Fruit fly (Drosophila melanogaster) whole organism, pupa: Measurements from ENCODE around the gene TBC1D23.
A peak's percentile ranks its signal among the peaks of the same experiment; 100 is the strongest.

Experiments used
- CG10348 ChIP-seq: fragments of 200-800 bp; sonication (Bioruptor generic); IDR thresholded peaks from 2 replicates; pipeline ENCODE4 v1.3.6; 2022; ENCODE audit warnings: missing biosample characterization, missing genetic modification characterization
- CG12605 ChIP-seq: fragments of 200-800 bp; sonication (Bioruptor generic); IDR thresholded peaks from 2 replicates; pipeline ENCODE4 v1.3.6; 2022; ENCODE audit warnings: missing biosample characterization, missing genetic modification characterization
- CG14655 ChIP-seq: fragments of 200-800 bp; sonication (Bioruptor generic); optimal IDR thresholded peaks from 3 replicates; lab custom pipeline; 2017; ENCODE audit warnings: mild to moderate bottlenecking, missing biosample characterization, missing genetic modification reagents, missing genetic modification characterization
- CG15710 ChIP-seq: fragments of 200-800 bp; sonication (Bioruptor generic); optimal IDR thresholded peaks from 2 replicates; lab custom pipeline; 2018; ENCODE audit warnings: missing biosample characterization, mild to moderate bottlenecking, missing genetic modification characterization, moderate library complexity
- CG34367 ChIP-seq: fragments of 200-800 bp; sonication (Bioruptor generic); optimal IDR thresholded peaks from 2 replicates; lab custom pipeline; 2018; ENCODE audit warnings: missing biosample characterization, mild to moderate bottlenecking, missing genetic modification characterization
- CG8159 ChIP-seq: fragments of 200-800 bp; sonication (Bioruptor generic); optimal IDR thresholded peaks from 3 replicates; lab custom pipeline; 2018; ENCODE audit warnings: missing biosample characterization, mild to moderate bottlenecking, missing genetic modification characterization, moderate library complexity
- CG8301 ChIP-seq: fragments of 200-800 bp; sonication (Bioruptor generic); optimal IDR thresholded peaks from 2 replicates; lab custom pipeline; 2018; ENCODE audit warnings: missing biosample characterization, mild to moderate bottlenecking, missing genetic modification characterization
- D1 ChIP-seq: fragments of 200-800 bp; sonication (Bioruptor generic); optimal IDR thresholded peaks from 2 replicates; lab custom pipeline; 2018; ENCODE audit warnings: missing biosample characterization, mild to moderate bottlenecking, missing genetic modification characterization, moderate library complexity
- EcR ChIP-seq: fragments of 200-800 bp; sonication (Bioruptor generic); optimal IDR thresholded peaks from 3 replicates; lab custom pipeline; 2019; ENCODE audit warnings: missing biosample characterization, missing genetic modification characterization, mild to moderate bottlenecking, moderate library complexity, missing genetic modification reagents
- Ets98B ChIP-seq: fragments of 200-800 bp; sonication (Bioruptor generic); IDR thresholded peaks from 2 replicates; pipeline ENCODE4 v1.3.6; 2022; ENCODE audit warnings: missing biosample characterization, missing genetic modification characterization

dm6 chr2L:1125437-1125836 lies 3.7 kb upstream of the TBC1D23 start:
- TF ChIP-seq CG8159 = no peak
- no peak for TF ChIP-seq CG10348 (GFP tag; lab: Robert Waterston, UW)
- no peak for TF ChIP-seq CG14655 (GFP tag; lab: Kevin White, UChicago)
- TF ChIP-seq CG12605 (GFP tag; lab: Robert Waterston, UW) = 0 out of 2 replicates have a peak, but pooled peaks have one; percentile 18
- no peak for TF ChIP-seq CG15710 (tag; lab: Kevin White, UChicago)
- TF ChIP-seq CG34367 (tag; lab: Kevin White, UChicago) = no peak
- no peak for TF ChIP-seq D1 (tag; lab: Kevin White, UChicago)
- no peak for TF ChIP-seq EcR (GFP tag; lab: Kevin White, UChicago)
- no peak for TF ChIP-seq Ets98B (GFP tag; lab: Robert Waterston, UW)
- TF ChIP-seq CG8301 (tag; lab: Kevin White, UChicago) = no peak
